Fruit fly (Drosophila melanogaster): ENCODE results near the gene Antdh.

Antdh gene

DNA sequence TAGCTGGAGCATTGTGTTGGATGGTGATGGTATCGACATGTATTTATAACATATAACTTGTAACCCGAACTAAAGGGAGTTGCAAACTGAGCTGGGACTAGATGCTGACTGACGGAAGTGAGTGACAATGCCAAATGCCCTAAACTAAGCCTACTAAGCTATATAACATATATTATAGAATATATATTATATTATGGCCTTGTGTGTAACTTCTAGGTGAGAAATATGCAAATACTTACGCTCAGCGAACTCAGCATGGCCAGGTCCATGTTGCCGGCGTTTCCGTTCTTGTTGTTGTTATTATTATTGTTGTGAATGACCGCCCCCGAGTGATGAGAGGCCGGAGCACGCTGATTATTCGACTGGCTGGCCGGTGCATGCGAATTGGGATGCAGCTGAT is 36.5 kb downstream of the Antdh start, which contains the start of gene CG44385:
Gene CG44385 (minus strand): TSS at position 101 of the 400 bp plus-strand sequence.
- TF ChIP-seq rn (GFP tag; IDR thresholded peaks at IDR 0.05): no peak

DNA sequence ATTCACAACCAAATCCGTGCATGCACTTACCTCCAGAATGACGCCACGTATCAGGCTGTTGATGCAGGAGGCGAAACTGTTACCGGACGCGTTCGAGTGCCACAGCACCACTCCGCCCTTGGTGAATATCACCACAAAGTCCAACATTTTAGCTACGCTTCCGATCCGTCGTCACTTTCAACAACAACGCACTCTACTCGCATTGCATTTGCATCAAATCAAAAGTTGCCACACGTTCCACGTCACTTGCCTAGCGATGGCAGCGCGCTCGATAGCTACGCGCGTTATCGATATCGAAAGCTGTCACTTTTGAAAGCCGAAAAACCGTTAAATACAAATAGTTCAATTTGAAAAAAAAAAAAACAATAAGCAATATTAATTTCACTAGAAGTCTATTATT is 40.0 kb downstream of the Antdh start, which contains the start of gene SrpRalpha:
Gene SrpRalpha (minus strand): TSS at position 260 of the 400 bp plus-strand sequence.
- TF ChIP-seq CG12605 (GFP tag; IDR thresholded peaks at IDR 0.05) (0 out of 2 replicates have a peak, but pooled peaks have one; percentile 13), gl (tag; optimal IDR thresholded peaks at IDR 0.05) (no peak), EcR (GFP tag; optimal IDR thresholded peaks at IDR 0.05) (no peak), CG15710 (tag; optimal IDR thresholded peaks at IDR 0.05) (no peak), CG8301 (tag; optimal IDR thresholded peaks at IDR 0.05) (no peak), CG34367 (tag; optimal IDR thresholded peaks at IDR 0.05) (no peak)

DNA sequence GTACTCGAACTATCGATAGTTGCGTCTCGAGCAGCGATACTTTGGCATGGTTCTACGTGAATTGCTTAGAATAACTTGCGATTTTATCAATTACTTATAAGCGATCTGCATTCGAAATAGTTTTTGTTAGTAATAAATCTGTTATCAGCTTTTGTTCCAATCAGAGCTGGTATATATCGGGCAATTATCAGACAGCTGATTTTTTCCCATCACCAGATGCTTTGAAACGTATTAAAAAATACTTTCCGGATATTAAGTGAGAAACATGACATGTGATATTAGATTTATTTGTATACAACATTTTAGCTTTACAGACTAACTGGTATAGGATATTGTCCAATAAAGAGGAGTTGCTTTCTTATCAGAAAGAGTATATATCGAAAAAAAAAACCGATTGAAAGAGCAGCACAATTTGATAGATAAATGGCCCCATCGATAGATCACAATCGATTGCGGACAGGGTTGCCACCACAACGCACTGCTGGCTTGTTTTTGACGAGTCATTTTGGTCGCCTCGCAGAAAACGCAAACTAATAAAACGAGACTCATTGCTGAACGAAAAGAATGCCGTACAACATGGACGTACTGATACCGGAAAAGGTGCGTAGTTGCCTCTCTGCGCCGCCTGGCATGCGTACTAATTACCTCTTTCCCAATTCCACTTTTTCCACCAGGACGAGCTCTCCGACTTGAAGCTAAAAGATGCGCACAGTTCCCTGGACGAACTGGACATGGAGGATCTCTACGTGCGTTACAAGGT is 43.9 kb downstream of the Antdh start, which contains the start of gene Rpt3:
Gene Rpt3 (plus strand): TSS at position 353 of the 760 bp plus-strand sequence.
- TF ChIP-seq CG4496 (GFP tag; IDR thresholded peaks at IDR 0.05): no peak; the same call in 2 of the 3 replicates

DNA sequence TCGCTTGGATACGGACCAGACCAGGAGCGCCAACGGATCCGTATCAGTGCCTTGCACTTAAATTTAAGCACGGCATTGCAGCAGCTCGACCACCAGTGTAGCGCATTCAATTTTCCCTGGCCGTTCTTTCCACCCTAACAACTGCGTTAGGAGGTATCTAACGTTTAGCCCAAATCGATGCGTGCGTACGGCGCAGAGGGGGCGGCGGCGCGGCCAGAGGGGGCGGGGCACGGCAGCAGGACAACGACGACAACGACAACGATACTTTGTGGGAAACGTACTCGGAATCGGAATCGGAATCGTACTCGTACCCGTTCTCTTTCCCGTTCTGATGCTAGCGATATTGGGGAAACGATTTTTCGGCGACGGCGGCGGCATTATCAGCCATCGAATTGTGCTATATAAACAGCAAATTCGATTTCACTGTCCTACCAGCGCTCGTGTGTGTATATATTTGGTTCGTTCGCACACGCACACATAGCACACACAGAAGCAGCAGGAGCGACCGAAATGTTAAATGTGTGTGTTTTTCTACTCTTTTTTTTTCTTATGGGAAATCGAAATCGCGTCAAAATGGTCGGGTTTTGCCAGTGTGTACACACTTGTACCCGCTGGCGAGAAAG is 44.6 kb downstream of the Antdh start, which contains the start of gene CG11122:
Gene CG11122 (minus strand): TSS at position 601 of the 623 bp plus-strand sequence.
- TF ChIP-seq CG4496 (GFP tag; IDR thresholded peaks at IDR 0.05) (peak; percentile 36; the same call in 1 of the 3 replicates), EcR (GFP tag; optimal IDR thresholded peaks at IDR 0.05) (no peak)

DNA sequence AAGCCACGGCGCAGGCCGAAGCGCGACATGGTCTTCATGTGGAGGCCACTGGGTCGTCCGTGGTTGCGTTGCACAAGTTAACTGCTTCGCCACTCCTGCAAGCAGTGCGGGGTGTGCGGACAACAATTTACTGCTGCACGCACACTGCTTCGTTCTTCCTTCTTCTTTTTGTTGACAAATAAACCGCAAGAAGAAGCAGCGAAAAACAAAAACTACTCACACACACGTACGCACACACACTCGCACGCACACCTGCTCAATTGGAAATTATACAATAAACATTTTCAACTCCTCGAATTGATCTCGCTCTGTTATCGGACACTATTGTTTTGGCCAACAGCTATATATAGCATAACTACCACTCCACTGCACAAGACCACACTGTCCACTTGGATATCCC is 45.3 kb downstream of the Antdh start:
- TF ChIP-seq CG9948 (tag; optimal IDR thresholded peaks at IDR 0.05): peak; percentile 8
- 0 out of 3 replicates have a peak, but pooled peaks have one; percentile 20 for TF ChIP-seq CG4496 (GFP tag; IDR thresholded peaks at IDR 0.05)
- peak; percentile 50 for TF ChIP-seq CG15710 (tag; optimal IDR thresholded peaks at IDR 0.05)
- no peak for TF ChIP-seq Pif1B (GFP tag; optimal IDR thresholded peaks at IDR 0.05)
- TF ChIP-seq EcR (GFP tag; optimal IDR thresholded peaks at IDR 0.05): no peak
- TF ChIP-seq CG34367 (tag; optimal IDR thresholded peaks at IDR 0.05): peak; percentile 66
- peak; percentile 72 for TF ChIP-seq gl (tag; optimal IDR thresholded peaks at IDR 0.05)
- no peak for TF ChIP-seq CG10348 (GFP tag; IDR thresholded peaks at IDR 0.05)
- TF ChIP-seq CG13204 (GFP tag; optimal IDR thresholded peaks at IDR 0.05): no peak
- TF ChIP-seq D1 (tag; optimal IDR thresholded peaks at IDR 0.05): no peak
- TF ChIP-seq CG12605 (GFP tag; IDR thresholded peaks at IDR 0.05): no peak

All from whole organism, pupa.